Worm (Caenorhabditis elegans) whole organism, L4/young adult: ENCODE results near the gene srh-52.

Experiments used
- W03F9.2 ChIP-seq: fragments of 150-350 bp; optimal IDR thresholded peaks from 2 replicates; lab custom pipeline; 2014; ENCODE audit warnings: missing biosample characterization, missing genetic modification characterization
- him-1 ChIP-seq: sonication (generic microtip); optimal IDR thresholded peaks from 2 replicates; lab custom pipeline; 2016; ENCODE audit warnings: missing genotype, missing genetic modification reagents, missing genetic modification characterization, missing compliant biosample characterization

DNA sequence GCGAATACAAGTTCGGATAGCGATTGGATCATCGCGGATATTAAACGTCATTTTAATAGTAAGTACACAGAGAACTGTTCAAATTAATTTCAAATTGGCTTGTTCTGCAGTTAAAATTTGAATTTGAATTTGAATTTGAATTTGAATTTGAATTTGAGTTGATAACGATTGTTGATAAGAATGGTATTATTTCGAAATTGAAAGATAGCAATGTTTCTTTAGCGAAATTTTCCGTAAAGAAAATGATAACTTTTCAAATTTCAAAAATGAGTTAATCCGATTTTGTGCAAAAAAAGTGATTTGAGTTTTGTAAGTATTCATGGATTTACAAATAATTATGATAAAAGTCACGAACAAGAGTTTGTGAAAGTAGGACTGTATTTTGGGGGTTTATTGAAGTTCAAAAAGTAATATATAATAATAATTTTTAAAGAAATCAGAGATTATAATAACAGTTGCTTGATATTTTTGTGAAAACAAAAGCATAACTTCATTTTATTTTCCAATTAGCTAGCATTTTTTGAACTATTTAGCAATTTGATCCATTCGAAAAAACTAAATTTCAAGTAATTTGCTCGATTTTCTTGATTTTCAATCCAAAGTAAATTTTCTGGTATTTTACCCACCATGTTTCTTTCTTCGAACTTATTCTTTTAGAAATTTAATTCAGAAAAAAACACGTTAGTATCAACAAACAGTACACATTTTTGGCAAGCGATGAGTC is 49.4 kb upstream of the srh-52 start, which contains the start of gene Y36E3A.2:
- TF ChIP-seq him-1 (tag; lab: Kevin White, UChicago) (no peak), W03F9.2 (tag; lab: Kevin White, UChicago) (no peak)
